Worm (Caenorhabditis elegans) whole organism, L1 larva: ENCODE results near the gene copb-2.

Source experiments
- C04F5.9 ChIP-seq: sonication (generic microtip); optimal IDR thresholded peaks from 2 replicates; lab custom pipeline; 2016; ENCODE audit warnings: missing genetic modification characterization, missing compliant biosample characterization
- C34B4.2 ChIP-seq: sonication (generic microtip); optimal IDR thresholded peaks from 2 replicates; lab custom pipeline; 2017; ENCODE audit warnings: mild to moderate bottlenecking, missing genetic modification characterization, missing compliant biosample characterization
- F16B12.6 ChIP-seq: fragments of 150-350 bp; optimal IDR thresholded peaks from 2 replicates; lab custom pipeline; 2014; ENCODE audit warnings: missing biosample characterization, missing genetic modification characterization
- Y116A8C.19 ChIP-seq: sonication (generic microtip); optimal IDR thresholded peaks from 2 replicates; lab custom pipeline; 2016; ENCODE audit warnings: missing compliant biosample characterization, missing genetic modification characterization, borderline replicate concordance
- aha-1 ChIP-seq: fragments of 150-350 bp; optimal IDR thresholded peaks from 2 replicates; lab custom pipeline; 2014; ENCODE audit warnings: missing biosample characterization, missing genetic modification characterization
- alr-1 ChIP-seq: fragments of 200-800 bp; sonication (Bioruptor generic); optimal IDR thresholded peaks from 2 replicates; lab custom pipeline; 2018; ENCODE audit warnings: borderline replicate concordance, mild to moderate bottlenecking, missing genetic modification characterization, missing compliant biosample characterization
- blmp-1 ChIP-seq: fragments of 150-350 bp; optimal IDR thresholded peaks from 2 replicates; lab custom pipeline; 2014; ENCODE audit warnings: missing biosample characterization, missing genetic modification characterization
- ceh-82 ChIP-seq, 3 experiments: fragments of 150-350 bp in 1 of 3; sonication (generic microtip) in 2 of 3; optimal IDR thresholded peaks; 2 replicates each; lab custom pipeline; 2014 to 2017; ENCODE audit warnings: missing biosample characterization in 3 of 3, missing genetic modification characterization in 3 of 3
- ceh-90 ChIP-seq: sonication (generic microtip); optimal IDR thresholded peaks from 2 replicates; lab custom pipeline; 2016; ENCODE audit warnings: missing genetic modification characterization, missing compliant biosample characterization
- ces-1 ChIP-seq: fragments of 150-350 bp; optimal IDR thresholded peaks from 2 replicates; lab custom pipeline; 2014; ENCODE audit warnings: missing biosample characterization, missing genetic modification reagents, missing genetic modification characterization
- dpl-1 ChIP-seq, 3 experiments: fragments of 150-350 bp in 2 of 3; sonication (generic microtip) in 1 of 3; optimal IDR thresholded peaks; 2 replicates each; lab custom pipeline; 2014 to 2017; ENCODE audit warnings: missing biosample characterization in 3 of 3, missing genetic modification characterization in 3 of 3, missing genetic modification reagents in 3 of 3
- dsc-1 ChIP-seq: sonication (generic microtip); optimal IDR thresholded peaks from 2 replicates; lab custom pipeline; 2016; ENCODE audit warnings: mild to moderate bottlenecking, missing genetic modification characterization, missing compliant biosample characterization
- efl-1 ChIP-seq, 4 experiments: fragments of 150-350 bp; optimal IDR thresholded peaks in 3 of 4; peaks in 1 of 4; 1 replicate in 1 of 4; 2 replicates in 3 of 4; lab custom pipeline; 2014; ENCODE audit warnings: missing biosample characterization in 2 of 4, missing genetic modification characterization in 2 of 4, missing genetic modification reagents in 2 of 4
- egl-27 ChIP-seq, 2 experiments: fragments of 150-350 bp in 1 of 2; sonication (generic microtip); optimal IDR thresholded peaks; 3 replicates each; lab custom pipeline; 2017 to 2018; ENCODE audit warnings: missing biosample characterization in 2 of 2, missing genetic modification characterization in 2 of 2, missing genetic modification reagents in 2 of 2
- elt-2 ChIP-seq: sonication (generic microtip); optimal IDR thresholded peaks from 2 replicates; lab custom pipeline; 2016; ENCODE audit warnings: missing genetic modification characterization, mild to moderate bottlenecking, inconsistent platforms, missing compliant biosample characterization, missing genetic modification reagents
- elt-3 ChIP-seq, 6 experiments: fragments of 150-350 bp in 1 of 6; sonication (generic microtip); optimal IDR thresholded peaks; 2 replicates each; lab custom pipeline; 2017 to 2018; ENCODE audit warnings: missing biosample characterization in 6 of 6, missing genetic modification characterization in 6 of 6, inconsistent platforms in 1 of 6
- ets-5 ChIP-seq: fragments of 200-800 bp; sonication (Bioruptor generic); IDR thresholded peaks from 2 replicates; pipeline ENCODE4 v1.3.6; 2022; ENCODE audit warnings: missing genetic modification characterization, missing compliant biosample characterization
- fos-1 ChIP-seq: fragments of 150-350 bp; optimal IDR thresholded peaks from 2 replicates; lab custom pipeline; 2014; ENCODE audit warnings: missing biosample characterization, missing genetic modification characterization
- grh-1 ChIP-seq: fragments of 200-800 bp; sonication (Bioruptor generic); IDR thresholded peaks from 2 replicates; pipeline ENCODE4 v1.3.6; 2022; ENCODE audit warnings: missing genetic modification reagents, missing genetic modification characterization, missing compliant biosample characterization
- hlh-17 ChIP-seq: fragments of 200-800 bp; sonication (Bioruptor generic); optimal IDR thresholded peaks from 2 replicates; lab custom pipeline; 2018; ENCODE audit warnings: missing genetic modification characterization, mild to moderate bottlenecking, missing compliant biosample characterization, moderate library complexity, borderline replicate concordance
- hpl-2 ChIP-seq: fragments of 150-350 bp; optimal IDR thresholded peaks from 2 replicates; lab custom pipeline; 2014; ENCODE audit warnings: missing biosample characterization, missing genetic modification reagents, missing genetic modification characterization
- jun-1 ChIP-seq: fragments of 150-350 bp; optimal IDR thresholded peaks from 2 replicates; lab custom pipeline; 2014; ENCODE audit warnings: missing biosample characterization, missing genetic modification reagents, missing genetic modification characterization
- lin-13 ChIP-seq: fragments of 150-350 bp; optimal IDR thresholded peaks from 2 replicates; lab custom pipeline; 2014; ENCODE audit warnings: missing biosample characterization, missing genetic modification reagents, missing genetic modification characterization
- lin-35 ChIP-seq, 2 experiments: fragments of 150-350 bp; optimal IDR thresholded peaks; 2 replicates each; lab custom pipeline; 2014; ENCODE audit warnings: missing biosample characterization in 2 of 2, missing genetic modification characterization in 2 of 2, missing genetic modification reagents in 2 of 2
- lin-39 ChIP-seq: fragments of 150-350 bp; optimal IDR thresholded peaks from 2 replicates; lab custom pipeline; 2014; ENCODE audit warnings: missing biosample characterization, missing genetic modification reagents, missing genetic modification characterization
- mab-9 ChIP-seq: fragments of 200-800 bp; sonication (Bioruptor generic); IDR thresholded peaks from 2 replicates; pipeline ENCODE4 v1.3.6; 2022; ENCODE audit warnings: missing genetic modification reagents, missing genetic modification characterization, missing compliant biosample characterization
- nhr-11 ChIP-seq: fragments of 150-350 bp; optimal IDR thresholded peaks from 2 replicates; lab custom pipeline; 2014; ENCODE audit warnings: missing biosample characterization, missing genetic modification characterization
- nhr-19 ChIP-seq: fragments of 200-800 bp; sonication (Bioruptor generic); conservative IDR thresholded peaks from 2 replicates; pipeline ENCODE4 v1.3.6; 2022; ENCODE audit warnings: missing genetic modification characterization, missing compliant biosample characterization
- nhr-20 ChIP-seq: sonication (generic microtip); optimal IDR thresholded peaks from 2 replicates; lab custom pipeline; 2016; ENCODE audit warnings: mild to moderate bottlenecking, missing genetic modification characterization, missing compliant biosample characterization
- nhr-28 ChIP-seq: fragments of 150-350 bp; optimal IDR thresholded peaks from 2 replicates; lab custom pipeline; 2014; ENCODE audit warnings: missing biosample characterization, missing genetic modification characterization
- nhr-47 ChIP-seq: sonication (generic microtip); optimal IDR thresholded peaks from 2 replicates; lab custom pipeline; 2016; ENCODE audit warnings: mild to moderate bottlenecking, missing genetic modification characterization, moderate library complexity, missing compliant biosample characterization
- nhr-71 ChIP-seq: sonication (generic microtip); optimal IDR thresholded peaks from 2 replicates; lab custom pipeline; 2016; ENCODE audit warnings: mild to moderate bottlenecking, missing genetic modification characterization, moderate library complexity, missing compliant biosample characterization
- nhr-76 ChIP-seq: sonication (generic microtip); optimal IDR thresholded peaks from 2 replicates; lab custom pipeline; 2017; ENCODE audit warnings: missing biosample characterization, missing genetic modification characterization
- nhr-77 ChIP-seq: fragments of 150-350 bp; optimal IDR thresholded peaks from 2 replicates; lab custom pipeline; 2014; ENCODE audit warnings: missing biosample characterization, missing genetic modification characterization
- nhr-84 ChIP-seq: sonication (generic microtip); optimal IDR thresholded peaks from 2 replicates; lab custom pipeline; 2017; ENCODE audit warnings: missing biosample characterization, missing genetic modification characterization
- nhr-85 ChIP-seq: sonication (generic microtip); peaks from one replicate; lab custom pipeline; 2016; ENCODE audit warnings: missing genetic modification characterization, inconsistent platforms, missing compliant biosample characterization
- pqm-1 ChIP-seq: sonication (generic microtip); optimal IDR thresholded peaks from 3 replicates; lab custom pipeline; 2017; ENCODE audit warnings: missing biosample characterization, missing genetic modification characterization
- rnt-1 ChIP-seq: sonication (generic microtip); optimal IDR thresholded peaks from 2 replicates; lab custom pipeline; 2016; ENCODE audit warnings: mild to moderate bottlenecking, missing genetic modification characterization, moderate library complexity, missing compliant biosample characterization
- skn-1 ChIP-seq: fragments of 150-350 bp; optimal IDR thresholded peaks from 2 replicates; lab custom pipeline; 2014; ENCODE audit warnings: missing biosample characterization, missing genetic modification characterization
- sox-4 ChIP-seq: sonication (generic microtip); optimal IDR thresholded peaks from 2 replicates; lab custom pipeline; 2016; ENCODE audit warnings: missing genetic modification characterization, missing compliant biosample characterization
- sptf-1 ChIP-seq: fragments of 150-350 bp; optimal IDR thresholded peaks from 2 replicates; lab custom pipeline; 2014; ENCODE audit warnings: missing biosample characterization, missing genetic modification characterization
- tbx-2 ChIP-seq: sonication (generic microtip); optimal IDR thresholded peaks from 2 replicates; lab custom pipeline; 2016; ENCODE audit warnings: missing genetic modification characterization, missing compliant biosample characterization
- tlp-1 ChIP-seq: fragments of 150-350 bp; optimal IDR thresholded peaks from 2 replicates; lab custom pipeline; 2014; ENCODE audit warnings: missing biosample characterization, missing genetic modification characterization
- unc-98 ChIP-seq: fragments of 200-800 bp; sonication (Bioruptor generic); IDR thresholded peaks from 2 replicates; pipeline ENCODE4 v1.3.6; 2022; ENCODE audit warnings: missing genetic modification characterization, missing compliant biosample characterization
- vab-15 ChIP-seq: sonication (generic microtip); optimal IDR thresholded peaks from 2 replicates; lab custom pipeline; 2017; ENCODE audit warnings: missing genotype, mild to moderate bottlenecking, missing genetic modification characterization, missing compliant biosample characterization
- xbp-1 ChIP-seq: sonication (generic microtip); optimal IDR thresholded peaks from 2 replicates; lab custom pipeline; 2016; ENCODE audit warnings: missing genetic modification characterization, missing compliant biosample characterization
- zag-1 ChIP-seq: fragments of 150-350 bp; optimal IDR thresholded peaks from 2 replicates; lab custom pipeline; 2014; ENCODE audit warnings: missing biosample characterization, missing genetic modification characterization

copb-2 gene

ce11 chrIV:9511221-9511638, 51.7 kb downstream of the copb-2 start (continued):
- TF ChIP-seq nhr-20 (tag; lab: Kevin White, UChicago) (peak; percentile 89), ceh-90 (tag; lab: Kevin White, UChicago) (no peak), sptf-1 (tag; lab: Kevin White, UChicago) (no peak), hlh-17 (GFP tag; lab: Kevin White, UChicago) (no peak), fos-1 (tag; lab: Kevin White, UChicago) (peak; percentile 63), aha-1 (tag; lab: Kevin White, UChicago) (no peak), nhr-77 (tag; lab: Kevin White, UChicago) (no peak), nhr-11 (tag; lab: Kevin White, UChicago) (peak; percentile 17), unc-98 (GFP tag; lab: Robert Waterston, UW) (no peak), mab-9 (GFP tag; lab: Robert Waterston, UW) (peak; percentile 80), Y116A8C.19 (no peak), F16B12.6 (tag; lab: Kevin White, UChicago) (peak; percentile 64), elt-3 (tag; optimal IDR thresholded peaks at IDR 0.05; lab: Kevin White, UChicago) (peak in 5 of 6 experiments; percentile 31 to 61 (median 47)), dpl-1 (GFP tag; optimal IDR thresholded peaks at IDR 0.05; lab: Kevin White, UChicago) (peak; percentile 33 to 54 (median 48)), nhr-84 (tag; lab: Kevin White, UChicago) (no peak), lin-39 (tag; lab: Kevin White, UChicago) (peak; percentile 82), nhr-19 (GFP tag; lab: Robert Waterston, UW) (peak; percentile 87), lin-13 (GFP tag; lab: Kevin White, UChicago) (peak; percentile 70), nhr-71 (peak; percentile 95), tbx-2 (peak; percentile 82), jun-1 (tag; lab: Kevin White, UChicago) (peak; percentile 52), xbp-1 (peak; percentile 91), zag-1 (tag; lab: Kevin White, UChicago) (no peak), ces-1 (GFP tag; lab: Kevin White, UChicago) (no peak), vab-15 (no peak), tlp-1 (tag; lab: Kevin White, UChicago) (no peak), rnt-1 (tag; lab: Kevin White, UChicago) (peak; percentile 84), blmp-1 (tag; lab: Kevin White, UChicago) (peak; percentile 56), nhr-85 (tag; lab: Kevin White, UChicago) (peak; percentile 96), hpl-2 (GFP tag; lab: Kevin White, UChicago) (no peak), lin-35 (GFP tag; optimal IDR thresholded peaks at IDR 0.05; lab: Kevin White, UChicago) (peak; percentile 57 to 75), skn-1 (tag; lab: Kevin White, UChicago) (peak; percentile 59)

ce11 chrIV:9511640-9512039, 52.1 kb downstream of the copb-2 start:
- TF ChIP-seq elt-2 (peak; percentile 55), rnt-1 (tag; lab: Kevin White, UChicago) (peak; percentile 15), efl-1 (optimal IDR thresholded peaks at IDR 0.05; lab: Kevin White, UChicago) (no peak), efl-1 (GFP tag; optimal IDR thresholded peaks at IDR 0.05 in 1 of 2; lab: Kevin White, UChicago) (peak in 1 of 2 experiments; percentile 79), nhr-76 (no peak), hlh-17 (GFP tag; lab: Kevin White, UChicago) (no peak), ceh-82 (tag; optimal IDR thresholded peaks at IDR 0.05; lab: Kevin White, UChicago) (peak in 2 of 3 experiments; percentile 3 to 14), pqm-1 (tag; lab: Kevin White, UChicago) (no peak), nhr-47 (tag; lab: Kevin White, UChicago) (no peak), sox-4 (tag; lab: Kevin White, UChicago) (no peak)

ce11 chrIV:9512836-9513235, 53.3 kb downstream of the copb-2 start, which contains the start of gene C33A12.3:
TSS of gene C33A12.3 (minus strand) at chrIV:9513002.
- TF ChIP-seq C34B4.2 (no peak), nhr-76 (no peak), rnt-1 (tag; lab: Kevin White, UChicago) (no peak), fos-1 (tag; lab: Kevin White, UChicago) (no peak), alr-1 (tag; lab: Kevin White, UChicago) (peak; percentile 51), aha-1 (tag; lab: Kevin White, UChicago) (no peak), ceh-82 (tag; optimal IDR thresholded peaks at IDR 0.05; lab: Kevin White, UChicago) (no peak), egl-27 (tag; optimal IDR thresholded peaks at IDR 0.05; lab: Kevin White, UChicago) (no peak), lin-39 (tag; lab: Kevin White, UChicago) (no peak), dsc-1 (tag; lab: Kevin White, UChicago) (no peak), ets-5 (no peak), grh-1 (GFP tag; lab: Robert Waterston, UW) (no peak), unc-98 (GFP tag; lab: Robert Waterston, UW) (no peak), hlh-17 (GFP tag; lab: Kevin White, UChicago) (no peak), nhr-84 (tag; lab: Kevin White, UChicago) (no peak), lin-35 (GFP tag; optimal IDR thresholded peaks at IDR 0.05; lab: Kevin White, UChicago) (peak in 1 of 2 experiments; percentile 8), nhr-28 (tag; lab: Kevin White, UChicago) (no peak), C04F5.9 (no peak), efl-1 (optimal IDR thresholded peaks at IDR 0.05; lab: Kevin White, UChicago) (no peak), efl-1 (GFP tag; optimal IDR thresholded peaks at IDR 0.05 in 1 of 2; lab: Kevin White, UChicago) (peak in 1 of 2 experiments; percentile 88)
